Worm (Caenorhabditis elegans): ENCODE results near the gene W03G11.3.
A peak's percentile ranks its signal among the peaks of the same experiment; 100 is the strongest.

Gene W03G11.3

DNA sequence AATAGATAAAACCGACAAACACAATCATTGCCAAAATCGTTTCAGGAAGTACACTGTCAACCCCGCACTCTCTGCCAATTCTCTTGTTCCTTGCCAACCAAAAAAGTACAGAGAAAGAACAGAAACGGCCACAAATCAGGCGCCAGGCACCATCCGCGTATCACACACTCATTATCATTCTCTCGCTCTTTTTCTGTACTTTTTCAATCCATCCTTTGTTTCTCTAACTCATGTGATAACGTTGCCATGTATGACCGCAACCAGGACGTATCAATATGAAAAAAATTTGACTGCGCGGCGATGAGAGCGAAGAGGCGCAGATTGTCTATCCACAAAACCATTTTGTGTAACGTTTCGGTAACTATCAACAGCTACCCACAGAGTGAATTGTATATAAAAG lies 1.0 kb upstream of the W03G11.3 start, which contains the start of gene col-181:
col-181 (plus strand) TSS at position 301 of the 400 bp plus-strand sequence.
- TF ChIP-seq tra-4 (tag; optimal IDR thresholded peaks at IDR 0.05) (no peak), tbx-37 (GFP tag; conservative IDR thresholded peaks at IDR 0.05) (no peak), scrt-1 (GFP tag; IDR thresholded peaks at IDR 0.05) (no peak), ets-7 (tag; optimal IDR thresholded peaks at IDR 0.05) (no peak), sea-1 (GFP tag; conservative IDR thresholded peaks at IDR 0.05) (no peak), aly-1 (tag; optimal IDR thresholded peaks at IDR 0.05) (no peak), tbx-11 (GFP tag; IDR thresholded peaks at IDR 0.05) (no peak), flt-1 (GFP tag; IDR thresholded peaks at IDR 0.05) (no peak), ceh-13 (GFP tag; optimal IDR thresholded peaks at IDR 0.05) (no peak), hnd-1 (tag; optimal IDR thresholded peaks at IDR 0.05) (no peak), ceh-36 (tag; optimal IDR thresholded peaks at IDR 0.05) (no peak), hmbx-1 (tag; optimal IDR thresholded peaks at IDR 0.05) (no peak), hmg-4 (GFP tag; optimal IDR thresholded peaks at IDR 0.05) (no peak), B0310.2 (tag; optimal IDR thresholded peaks at IDR 0.05) (no peak), pes-1 (GFP tag; IDR thresholded peaks at IDR 0.05) (no peak)

DNA sequence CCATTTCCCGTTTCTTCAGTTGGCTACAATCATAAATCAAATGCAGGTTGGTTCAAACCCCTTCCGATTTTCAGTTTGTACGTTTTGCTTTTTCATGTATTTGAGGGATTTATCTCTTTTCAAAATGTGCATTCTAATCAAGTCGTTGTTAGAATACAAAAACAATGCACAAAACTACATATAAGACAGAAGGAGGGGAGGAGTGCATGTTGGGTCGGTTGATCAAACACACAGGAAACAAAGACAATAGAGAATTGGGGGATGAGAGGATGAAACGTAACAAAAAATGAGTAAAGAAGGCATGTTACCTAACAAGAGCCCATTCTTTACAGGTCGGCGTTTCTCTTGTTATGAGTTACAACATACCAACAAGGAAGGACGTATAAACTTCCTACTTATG lies 5.6 kb downstream of the W03G11.3 start:
- no peak for TF ChIP-seq ama-1 (optimal IDR thresholded peaks at IDR 0.05)
- no peak for TF ChIP-seq hmbx-1 (tag; optimal IDR thresholded peaks at IDR 0.05)
- TF ChIP-seq aly-1 (tag; optimal IDR thresholded peaks at IDR 0.05): no peak
- TF ChIP-seq F13C5.2 (tag; optimal IDR thresholded peaks at IDR 0.05): no peak
- TF ChIP-seq tra-4 (tag; optimal IDR thresholded peaks at IDR 0.05): no peak
- TF ChIP-seq tbx-37 (GFP tag; conservative IDR thresholded peaks at IDR 0.05): no peak
- no peak for TF ChIP-seq flt-1 (GFP tag; IDR thresholded peaks at IDR 0.05)
- no peak for TF ChIP-seq ets-7 (tag; optimal IDR thresholded peaks at IDR 0.05)
- TF ChIP-seq hnd-1 (tag; optimal IDR thresholded peaks at IDR 0.05): no peak
- no peak for TF ChIP-seq B0310.2 (tag; optimal IDR thresholded peaks at IDR 0.05)
- no peak for TF ChIP-seq sea-1 (GFP tag; conservative IDR thresholded peaks at IDR 0.05)
- no peak for TF ChIP-seq ceh-36 (tag; optimal IDR thresholded peaks at IDR 0.05)

DNA sequence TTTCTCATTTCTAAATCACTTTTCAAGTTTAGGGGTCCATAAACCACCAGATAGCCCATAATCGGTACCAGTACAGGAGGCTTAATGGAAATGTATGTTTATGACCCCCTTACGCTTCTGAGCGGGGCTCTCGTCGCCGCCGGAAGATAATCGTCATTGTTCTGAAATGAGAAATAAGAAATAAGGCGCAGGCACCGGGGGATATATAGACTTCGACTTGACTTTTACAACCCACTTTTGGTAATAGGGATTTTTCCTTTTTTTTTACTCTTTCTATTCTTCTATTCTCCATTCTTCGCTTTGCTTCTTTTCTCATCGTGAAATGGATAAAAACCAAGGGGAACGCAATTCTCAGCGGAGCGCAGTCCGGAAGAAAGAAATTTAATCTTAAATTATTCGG lies 8.4 kb downstream of the W03G11.3 start:
- TF ChIP-seq B0310.2 (tag; optimal IDR thresholded peaks at IDR 0.05): no peak
- TF ChIP-seq tbx-11 (GFP tag; IDR thresholded peaks at IDR 0.05): no peak
- no peak for TF ChIP-seq scrt-1 (GFP tag; IDR thresholded peaks at IDR 0.05)
- no peak for TF ChIP-seq aly-1 (tag; optimal IDR thresholded peaks at IDR 0.05)
- no peak for TF ChIP-seq hmbx-1 (tag; optimal IDR thresholded peaks at IDR 0.05)
- TF ChIP-seq flt-1 (GFP tag; IDR thresholded peaks at IDR 0.05): no peak
- no peak for TF ChIP-seq hmg-4 (GFP tag; optimal IDR thresholded peaks at IDR 0.05)

DNA sequence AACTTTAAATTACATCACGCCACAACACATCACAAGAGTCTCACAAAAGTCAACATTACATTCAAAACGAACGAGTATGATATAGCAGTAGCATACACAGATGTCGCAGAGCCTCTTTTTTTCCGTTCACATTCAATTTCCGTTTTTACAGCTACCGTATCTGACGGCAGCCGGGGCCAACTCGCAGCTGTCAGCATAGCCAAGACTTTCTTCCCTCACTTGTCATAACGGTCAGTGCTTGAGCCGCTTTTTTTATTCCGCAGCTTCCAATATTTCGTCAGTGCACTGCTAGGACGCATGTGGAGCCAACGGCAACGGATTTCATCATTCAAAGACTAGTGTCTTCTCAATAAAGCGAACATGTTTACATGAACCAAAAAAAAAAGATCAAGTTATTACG lies 9.6 kb downstream of the W03G11.3 start:
- TF ChIP-seq hmbx-1 (tag; optimal IDR thresholded peaks at IDR 0.05) (no peak), scrt-1 (GFP tag; IDR thresholded peaks at IDR 0.05) (no peak), sea-1 (GFP tag; conservative IDR thresholded peaks at IDR 0.05) (no peak), ceh-13 (GFP tag; optimal IDR thresholded peaks at IDR 0.05) (no peak), F13C5.2 (tag; optimal IDR thresholded peaks at IDR 0.05) (no peak), ceh-36 (tag; optimal IDR thresholded peaks at IDR 0.05) (no peak), hnd-1 (tag; optimal IDR thresholded peaks at IDR 0.05) (no peak), ama-1 (optimal IDR thresholded peaks at IDR 0.05) (no peak), hmg-4 (GFP tag; optimal IDR thresholded peaks at IDR 0.05) (no peak), B0310.2 (tag; optimal IDR thresholded peaks at IDR 0.05) (no peak)

DNA sequence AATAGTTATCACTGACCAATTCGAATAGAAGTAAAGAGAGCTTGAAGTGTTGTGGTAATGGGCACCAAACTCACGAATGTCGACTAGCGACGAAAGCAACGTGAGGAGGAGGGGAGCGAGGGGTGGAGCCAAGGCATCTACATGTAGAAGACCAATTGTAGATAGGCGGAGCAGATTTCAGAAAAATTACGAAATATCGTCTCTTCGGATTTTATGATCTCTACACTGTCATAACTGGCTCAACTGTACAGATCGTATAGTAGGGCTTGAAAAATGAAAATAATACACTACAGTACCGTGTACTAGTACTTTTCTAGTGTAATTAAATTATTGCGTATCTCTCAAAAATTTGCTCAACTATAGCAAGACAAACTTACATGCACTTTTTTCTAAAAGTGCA lies 10.6 kb downstream of the W03G11.3 start, which contains the start of gene W03G11.4:
W03G11.4 (minus strand) TSS at position 101 of the 400 bp plus-strand sequence.
- TF ChIP-seq hmbx-1 (tag; optimal IDR thresholded peaks at IDR 0.05): no peak
- no peak for TF ChIP-seq hmg-4 (GFP tag; optimal IDR thresholded peaks at IDR 0.05)
- no peak for TF ChIP-seq pes-1 (GFP tag; IDR thresholded peaks at IDR 0.05)
- TF ChIP-seq tbx-37 (GFP tag; conservative IDR thresholded peaks at IDR 0.05): no peak
- TF ChIP-seq tbx-11 (GFP tag; IDR thresholded peaks at IDR 0.05): no peak
- TF ChIP-seq tra-4 (tag; optimal IDR thresholded peaks at IDR 0.05): no peak
- no peak for TF ChIP-seq ceh-13 (GFP tag; optimal IDR thresholded peaks at IDR 0.05)
- TF ChIP-seq aly-1 (tag; optimal IDR thresholded peaks at IDR 0.05): no peak

DNA sequence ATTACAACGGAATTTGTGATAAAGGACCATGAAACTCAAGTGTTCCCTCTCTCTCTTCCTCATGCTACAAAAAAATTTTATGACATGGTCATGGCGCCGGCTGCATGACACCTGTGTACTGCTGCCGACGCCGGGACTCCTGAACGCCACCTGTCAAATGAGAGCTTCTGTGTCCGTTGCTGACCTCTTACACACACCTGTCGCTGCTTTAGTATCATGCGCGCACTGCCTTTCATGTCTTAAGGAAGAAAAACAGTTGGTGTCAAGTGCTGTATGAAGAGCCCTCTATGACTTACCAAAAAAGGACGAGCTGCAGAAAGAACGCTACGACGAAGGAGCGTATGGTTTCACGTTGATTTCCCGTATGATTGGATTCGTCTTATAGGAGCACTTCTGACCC lies 11.0 kb downstream of the W03G11.3 start:
- TF ChIP-seq B0310.2 (tag; optimal IDR thresholded peaks at IDR 0.05): no peak
- TF ChIP-seq hmbx-1 (tag; optimal IDR thresholded peaks at IDR 0.05): no peak
- TF ChIP-seq hmg-4 (GFP tag; optimal IDR thresholded peaks at IDR 0.05): no peak
- TF ChIP-seq tbx-11 (GFP tag; IDR thresholded peaks at IDR 0.05): no peak
- TF ChIP-seq tbx-37 (GFP tag; conservative IDR thresholded peaks at IDR 0.05): no peak

DNA sequence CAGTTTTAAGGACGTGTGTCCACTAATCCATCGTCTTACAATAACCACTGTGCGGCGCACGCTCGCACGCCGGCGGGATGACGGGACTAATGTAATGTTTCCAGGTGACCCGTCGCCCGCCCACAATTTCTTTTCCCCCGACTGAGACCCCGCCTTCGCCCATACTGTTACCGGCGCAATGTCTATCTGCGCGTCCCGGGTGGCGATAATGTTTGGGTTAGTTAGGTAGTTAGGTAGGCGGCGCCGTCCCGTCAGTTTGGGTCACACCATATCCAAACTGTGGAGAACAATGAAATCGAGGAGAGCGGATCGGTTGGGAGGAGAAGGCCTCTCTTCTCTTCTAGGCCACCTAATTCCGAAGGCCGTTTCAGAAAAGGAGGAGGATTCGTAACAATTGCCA lies 17.3 kb downstream of the W03G11.3 start:
- peak; percentile 27 for TF ChIP-seq hmg-4 (GFP tag; optimal IDR thresholded peaks at IDR 0.05)
- no peak for TF ChIP-seq tbx-11 (GFP tag; IDR thresholded peaks at IDR 0.05)
- peak; percentile 1 for TF ChIP-seq aly-1 (tag; optimal IDR thresholded peaks at IDR 0.05)
- TF ChIP-seq F13C5.2 (tag; optimal IDR thresholded peaks at IDR 0.05): no peak
- TF ChIP-seq ceh-36 (tag; optimal IDR thresholded peaks at IDR 0.05): peak; percentile 26

DNA sequence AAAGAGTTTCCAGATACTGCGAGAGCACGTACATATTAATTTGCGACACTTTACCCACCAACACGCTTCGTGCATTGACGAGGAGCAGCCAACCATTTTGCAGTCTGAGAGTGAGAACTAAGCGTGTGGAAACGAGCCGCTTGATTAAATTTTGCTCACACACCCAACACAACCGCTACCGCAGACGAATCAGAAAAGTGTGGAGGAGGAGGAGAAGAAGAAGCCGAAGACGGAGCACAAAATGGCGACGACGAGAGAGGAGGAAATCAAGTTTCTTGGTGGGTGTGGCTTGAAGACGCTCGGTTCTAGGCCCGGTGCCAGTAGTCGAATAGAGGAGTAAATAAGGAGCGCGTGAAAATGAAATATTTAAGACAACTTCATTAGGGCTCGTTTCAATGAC lies 20.8 kb downstream of the W03G11.3 start:
- TF ChIP-seq ceh-36 (tag; optimal IDR thresholded peaks at IDR 0.05) (no peak), aly-1 (tag; optimal IDR thresholded peaks at IDR 0.05) (no peak), tbx-11 (GFP tag; IDR thresholded peaks at IDR 0.05) (no peak), ama-1 (optimal IDR thresholded peaks at IDR 0.05) (no peak), flt-1 (GFP tag; IDR thresholded peaks at IDR 0.05) (no peak), hmbx-1 (tag; optimal IDR thresholded peaks at IDR 0.05) (no peak), hnd-1 (tag; optimal IDR thresholded peaks at IDR 0.05) (no peak), sea-1 (GFP tag; conservative IDR thresholded peaks at IDR 0.05) (no peak), F13C5.2 (tag; optimal IDR thresholded peaks at IDR 0.05) (no peak), tra-4 (tag; optimal IDR thresholded peaks at IDR 0.05) (no peak), ets-7 (tag; optimal IDR thresholded peaks at IDR 0.05) (no peak), B0310.2 (tag; optimal IDR thresholded peaks at IDR 0.05) (no peak), scrt-1 (GFP tag; IDR thresholded peaks at IDR 0.05) (no peak), tbx-37 (GFP tag; conservative IDR thresholded peaks at IDR 0.05) (no peak), hmg-4 (GFP tag; optimal IDR thresholded peaks at IDR 0.05) (no peak), pes-1 (GFP tag; IDR thresholded peaks at IDR 0.05) (no peak), ceh-13 (GFP tag; optimal IDR thresholded peaks at IDR 0.05) (no peak)

Measured in whole organism, early embryonic.